Fruit fly (Drosophila melanogaster): ENCODE results near the gene CG17321.

Gene CG17321

DNA sequence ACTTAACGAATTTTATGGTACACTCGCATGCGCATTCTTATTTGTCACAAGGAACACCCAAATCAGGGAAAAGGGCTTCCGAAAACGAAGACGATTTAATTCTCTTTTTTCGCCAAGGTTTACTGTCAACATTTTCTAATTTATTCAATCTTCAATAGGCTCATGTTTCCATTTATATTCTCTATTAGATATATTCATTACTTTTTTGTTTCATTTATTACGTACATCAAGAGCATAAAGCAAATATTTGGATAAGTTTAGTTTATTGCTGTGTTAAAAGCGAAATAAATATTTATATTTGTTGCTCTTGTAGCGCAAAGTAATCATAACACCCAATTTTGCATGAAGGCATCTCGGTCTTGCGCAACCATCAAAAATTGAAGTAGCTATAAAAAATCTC lies 56.0 kb downstream of the CG17321 start (continued):
- TF ChIP-seq CG8632 (GFP tag; optimal IDR thresholded peaks at IDR 0.05) (no peak), vri (GFP tag; optimal IDR thresholded peaks at IDR 0.05) (no peak), CG6808 (GFP tag; optimal IDR thresholded peaks at IDR 0.05) (no peak), CG11762 (GFP tag; optimal IDR thresholded peaks at IDR 0.05; ENCODE audit: insufficient read depth) (no peak), Eip75B (GFP tag; optimal IDR thresholded peaks at IDR 0.05) (no peak), topi (GFP tag; optimal IDR thresholded peaks at IDR 0.05) (peak; percentile 43), CG8119 (GFP tag; IDR thresholded peaks at IDR 0.05) (no peak), svp (GFP tag) (peak; percentile 26), Sox102F (GFP tag; optimal IDR thresholded peaks at IDR 0.05) (peak; percentile 36), fkh (GFP tag; optimal IDR thresholded peaks at IDR 0.05) (no peak), fd85E (GFP tag; optimal IDR thresholded peaks at IDR 0.05) (no peak), Lpt (GFP tag; optimal IDR thresholded peaks at IDR 0.05) (no peak), CG7368 (GFP tag; optimal IDR thresholded peaks at IDR 0.05) (no peak), ss (GFP tag; optimal IDR thresholded peaks at IDR 0.05) (no peak), CG6854 (GFP tag; optimal IDR thresholded peaks at IDR 0.05) (no peak), dsx (GFP tag; optimal IDR thresholded peaks at IDR 0.05; ENCODE audit: poor library complexity, severe bottlenecking) (no peak), Hr4 (GFP tag; optimal IDR thresholded peaks at IDR 0.05) (no peak), CG10669 (GFP tag; optimal IDR thresholded peaks at IDR 0.05) (no peak), salr (GFP tag; optimal IDR thresholded peaks at IDR 0.05) (no peak), Sox14 (GFP tag; optimal IDR thresholded peaks at IDR 0.05) (no peak), Gug (GFP tag; IDR thresholded peaks at IDR 0.05) (no peak), Eip93F (GFP tag; optimal IDR thresholded peaks at IDR 0.05) (no peak), CG15336 (GFP tag; IDR thresholded peaks at IDR 0.05) (no peak), CG4318 (GFP tag; optimal IDR thresholded peaks at IDR 0.05) (no peak), Ets21C (GFP tag; optimal IDR thresholded peaks at IDR 0.05) (peak; percentile 45)

All from whole organism, prepupa.